Fruit fly (Drosophila melanogaster) whole organism, embryonic: Measurements from ENCODE around the gene Cln7.

Experiments
- Adf1 ChIP-seq: fragments of 200-800 bp; sonication (Bioruptor generic); IDR thresholded peaks from 2 replicates; pipeline ENCODE4 v1.3.6; 2022; ENCODE audit warnings: missing biosample characterization, missing genetic modification characterization
- CG10209 ChIP-seq: fragments of 200-800 bp; sonication (Bioruptor generic); optimal IDR thresholded peaks from 3 replicates; lab custom pipeline; 2017; ENCODE audit warnings: missing biosample characterization, mild to moderate bottlenecking, missing genetic modification characterization, missing genetic modification reagents
- CG12155 ChIP-seq: fragments of 200-800 bp; sonication (Bioruptor generic); optimal IDR thresholded peaks from 3 replicates; lab custom pipeline; 2016; ENCODE audit warnings: missing biosample characterization, missing genetic modification characterization
- CG12299 ChIP-seq: fragments of 200-800 bp; sonication (Bioruptor generic); optimal IDR thresholded peaks from 2 replicates; lab custom pipeline; 2018; ENCODE audit warnings: missing biosample characterization, mild to moderate bottlenecking, missing genetic modification characterization
- CG14014 ChIP-seq: fragments of 200-800 bp; sonication (Bioruptor generic); IDR thresholded peaks from 2 replicates; pipeline ENCODE4 v1.3.6; 2022; ENCODE audit warnings: missing biosample characterization, missing genetic modification characterization
- CG14710 ChIP-seq: fragments of 200-800 bp; sonication (Bioruptor generic); optimal IDR thresholded peaks from 3 replicates; lab custom pipeline; 2019; ENCODE audit warnings: missing biosample characterization, mild to moderate bottlenecking, missing genetic modification characterization, moderate library complexity
- CG16863 ChIP-seq: fragments of 200-800 bp; sonication (Bioruptor generic); optimal IDR thresholded peaks from 3 replicates; lab custom pipeline; 2016; ENCODE audit warnings: missing biosample characterization, missing genetic modification characterization
- CG18599 ChIP-seq: fragments of 200-800 bp; sonication (Bioruptor generic); optimal IDR thresholded peaks from 3 replicates; lab custom pipeline; 2017; ENCODE audit warnings: missing biosample characterization, missing genetic modification characterization, mild to moderate bottlenecking, moderate library complexity, missing genetic modification reagents
- CG18764 ChIP-seq: fragments of 200-800 bp; sonication (Bioruptor generic); optimal IDR thresholded peaks from 3 replicates; lab custom pipeline; 2016; ENCODE audit warnings: missing biosample characterization, missing genetic modification characterization
- CG30431 ChIP-seq: fragments of 200-800 bp; sonication (Bioruptor generic); optimal IDR thresholded peaks from 2 replicates; lab custom pipeline; 2017; ENCODE audit warnings: missing biosample characterization, missing genetic modification characterization
- CG3163 ChIP-seq: fragments of 200-800 bp; sonication (Bioruptor generic); optimal IDR thresholded peaks from 3 replicates; lab custom pipeline; 2016; ENCODE audit warnings: missing biosample characterization, missing genetic modification characterization
- CG33557 ChIP-seq: fragments of 200-800 bp; sonication (Bioruptor generic); optimal IDR thresholded peaks from 2 replicates; lab custom pipeline; 2019; ENCODE audit warnings: missing biosample characterization, mild to moderate bottlenecking, missing genetic modification characterization, moderate library complexity
- CG34224 ChIP-seq: fragments of 200-800 bp; sonication (Bioruptor generic); IDR thresholded peaks from 3 replicates; pipeline ENCODE4 v1.3.6; 2022; ENCODE audit warnings: missing biosample characterization, missing genetic modification characterization; ENCODE audit not compliant: partially characterized antibody
- CG34376 ChIP-seq: fragments of 200-800 bp; sonication (Bioruptor generic); optimal IDR thresholded peaks from 2 replicates; lab custom pipeline; 2018; ENCODE audit warnings: missing biosample characterization, mild to moderate bottlenecking, missing genetic modification characterization
- CG3838 ChIP-seq: fragments of 200-800 bp; sonication (Bioruptor generic); optimal IDR thresholded peaks from 3 replicates; lab custom pipeline; 2016; ENCODE audit warnings: missing biosample characterization, missing genetic modification characterization
- CG42726 ChIP-seq: fragments of 200-800 bp; sonication (Bioruptor generic); IDR thresholded peaks from 2 replicates; pipeline ENCODE4 v1.3.6; 2022; ENCODE audit warnings: missing biosample characterization, missing genetic modification characterization; ENCODE audit not compliant: partially characterized antibody
- CG6683 ChIP-seq: fragments of 200-800 bp; sonication (Bioruptor generic); optimal IDR thresholded peaks from 2 replicates; lab custom pipeline; 2017; ENCODE audit warnings: missing biosample characterization, mild to moderate bottlenecking, missing genetic modification characterization, missing genetic modification reagents
- CG7357 ChIP-seq: fragments of 200-800 bp; sonication (Bioruptor generic); IDR thresholded peaks from 3 replicates; pipeline ENCODE4 v1.3.6; 2022; ENCODE audit warnings: missing biosample characterization, missing genetic modification characterization
- CG8359 ChIP-seq: fragments of 200-800 bp; sonication (Bioruptor generic); optimal IDR thresholded peaks from 2 replicates; lab custom pipeline; 2017; ENCODE audit warnings: missing biosample characterization, mild to moderate bottlenecking, missing genetic modification characterization, borderline replicate concordance
- CG8924 ChIP-seq: fragments of 200-800 bp; optimal IDR thresholded peaks from 3 replicates; lab custom pipeline; 2019; ENCODE audit warnings: missing biosample characterization, mild to moderate bottlenecking, missing genetic modification characterization, moderate library complexity
- CG9876 ChIP-seq: fragments of 200-800 bp; sonication (Bioruptor generic); optimal IDR thresholded peaks from 2 replicates; lab custom pipeline; 2016; ENCODE audit warnings: missing biosample characterization, missing genetic modification characterization
- Dll ChIP-seq: fragments of 200-800 bp; sonication (Bioruptor generic); IDR thresholded peaks from 4 replicates; pipeline ENCODE4 v1.3.6; 2022; ENCODE audit warnings: missing biosample characterization, missing genetic modification characterization; ENCODE audit not compliant: partially characterized antibody
- Doc2 ChIP-seq: fragments of 200-800 bp; sonication (Bioruptor generic); IDR thresholded peaks from 2 replicates; pipeline ENCODE4 v1.3.6; 2022; ENCODE audit warnings: missing biosample characterization, missing genetic modification characterization
- ERR ChIP-seq: fragments of 200-800 bp; sonication (Bioruptor generic); optimal IDR thresholded peaks from 2 replicates; lab custom pipeline; 2016; ENCODE audit warnings: missing biosample characterization, missing genetic modification characterization
- Fer2 ChIP-seq: fragments of 200-800 bp; sonication (Bioruptor generic); optimal IDR thresholded peaks from 2 replicates; lab custom pipeline; 2018; ENCODE audit warnings: missing biosample characterization, mild to moderate bottlenecking, missing genetic modification characterization, moderate library complexity
- HmgD ChIP-seq: fragments of 200-800 bp; sonication (Bioruptor generic); optimal IDR thresholded peaks from 3 replicates; lab custom pipeline; 2016; ENCODE audit warnings: missing biosample characterization, missing genetic modification characterization
- Lhr ChIP-seq: fragments of 200-800 bp; sonication (Bioruptor generic); optimal IDR thresholded peaks from 3 replicates; lab custom pipeline; 2017; ENCODE audit warnings: mild to moderate bottlenecking, missing biosample characterization, missing genetic modification reagents, missing genetic modification characterization
- MESR4 ChIP-seq: fragments of 200-800 bp; sonication (Bioruptor generic); optimal IDR thresholded peaks from 2 replicates; lab custom pipeline; 2018; ENCODE audit warnings: missing biosample characterization, mild to moderate bottlenecking, missing genetic modification characterization, moderate library complexity
- Nf-YA ChIP-seq: fragments of 200-800 bp; sonication (Bioruptor generic); IDR thresholded peaks from 2 replicates; pipeline ENCODE4 v1.3.6; 2022; ENCODE audit warnings: missing biosample characterization, missing genetic modification characterization
- Nf-YB ChIP-seq: fragments of 200-800 bp; sonication (Bioruptor generic); optimal IDR thresholded peaks from 3 replicates; lab custom pipeline; 2019; ENCODE audit warnings: missing biosample characterization, mild to moderate bottlenecking, missing genetic modification characterization, moderate library complexity
- Nf-YC ChIP-seq: fragments of 200-800 bp; optimal IDR thresholded peaks from 3 replicates; lab custom pipeline; 2019; ENCODE audit warnings: missing biosample characterization, mild to moderate bottlenecking, missing genetic modification characterization, moderate library complexity
- Oaz ChIP-seq: fragments of 200-800 bp; sonication (Bioruptor generic); IDR thresholded peaks from 2 replicates; pipeline ENCODE4 v1.3.6; 2022; ENCODE audit warnings: missing biosample characterization, missing genetic modification characterization
- aop ChIP-seq: fragments of 200-800 bp; sonication (Bioruptor generic); IDR thresholded peaks from 2 replicates; pipeline ENCODE4 v1.3.6; 2022; ENCODE audit warnings: missing biosample characterization, missing genetic modification characterization
- cwo ChIP-seq: fragments of 200-800 bp; sonication (Bioruptor generic); optimal IDR thresholded peaks from 3 replicates; lab custom pipeline; 2017; ENCODE audit warnings: missing biosample characterization, missing genetic modification characterization, mild to moderate bottlenecking, moderate library complexity, missing genetic modification reagents
- dan ChIP-seq: fragments of 200-800 bp; sonication (Bioruptor generic); IDR thresholded peaks from 2 replicates; pipeline ENCODE4 v1.3.6; 2022; ENCODE audit warnings: missing biosample characterization, missing genetic modification characterization
- gce ChIP-seq: fragments of 200-800 bp; sonication (Bioruptor generic); IDR thresholded peaks from 3 replicates; pipeline ENCODE4 v1.3.6; 2022; ENCODE audit warnings: missing biosample characterization, missing genetic modification characterization
- her ChIP-seq: fragments of 200-800 bp; sonication (Bioruptor generic); optimal IDR thresholded peaks from 2 replicates; lab custom pipeline; 2016; ENCODE audit warnings: missing biosample characterization, missing genetic modification characterization
- kni ChIP-seq: fragments of 200-800 bp; sonication (Bioruptor generic); optimal IDR thresholded peaks from 3 replicates; lab custom pipeline; 2017; ENCODE audit warnings: mild to moderate bottlenecking, missing biosample characterization, missing genetic modification reagents, missing genetic modification characterization
- org-1 ChIP-seq: fragments of 200-800 bp; sonication (Bioruptor generic); optimal IDR thresholded peaks from 2 replicates; lab custom pipeline; 2017; ENCODE audit warnings: missing biosample characterization, missing genetic modification characterization
- peb ChIP-seq: fragments of 200-800 bp; sonication (Bioruptor generic); IDR thresholded peaks from 2 replicates; pipeline ENCODE4 v1.3.6; 2022; ENCODE audit warnings: missing biosample characterization, missing genetic modification characterization
- pnt ChIP-seq: fragments of 200-800 bp; sonication (Bioruptor generic); optimal IDR thresholded peaks from 3 replicates; lab custom pipeline; 2016; ENCODE audit warnings: missing biosample characterization, missing genetic modification characterization
- pros ChIP-seq: fragments of 200-800 bp; sonication (Bioruptor generic); optimal IDR thresholded peaks from 3 replicates; lab custom pipeline; 2019; ENCODE audit warnings: missing biosample characterization, mild to moderate bottlenecking, missing genetic modification characterization, moderate library complexity
- sens ChIP-seq: fragments of 200-800 bp; sonication (Bioruptor generic); peaks from one replicate; lab custom pipeline; 2016; ENCODE audit warnings: missing biosample characterization, missing genetic modification characterization
- seq ChIP-seq: fragments of 200-800 bp; sonication (Bioruptor generic); IDR thresholded peaks from 2 replicates; pipeline ENCODE4 v1.3.6; 2022; ENCODE audit warnings: missing biosample characterization, missing genetic modification characterization
- slou ChIP-seq: fragments of 200-800 bp; sonication (Bioruptor generic); optimal IDR thresholded peaks from 3 replicates; lab custom pipeline; 2016; ENCODE audit warnings: missing biosample characterization, missing genetic modification characterization
- sqz ChIP-seq: fragments of 200-800 bp; sonication (Bioruptor generic); optimal IDR thresholded peaks from 3 replicates; lab custom pipeline; 2018; ENCODE audit warnings: missing biosample characterization, mild to moderate bottlenecking, missing genetic modification characterization
- zen2 ChIP-seq: fragments of 200-800 bp; sonication (Bioruptor generic); IDR thresholded peaks from 3 replicates; pipeline ENCODE4 v1.3.6; 2022; ENCODE audit warnings: missing biosample characterization, missing genetic modification characterization; ENCODE audit not compliant: partially characterized antibody

The Cln7 gene

dm6 chr3L:7367798-7368678 lies 23.1 kb upstream of the Cln7 start (continued):
- no peak for TF ChIP-seq gce (GFP tag; lab: Robert Waterston, UW)
- no peak for TF ChIP-seq CG9876 (GFP tag; lab: Kevin White, UChicago)
- peak; percentile 24; the same call in 1 of the 2 replicates for TF ChIP-seq CG14014
- peak; percentile 19 for TF ChIP-seq org-1 (GFP tag; lab: Kevin White, UChicago)
- no peak for TF ChIP-seq Oaz
- TF ChIP-seq her (GFP tag; lab: Kevin White, UChicago): no peak
- no peak for TF ChIP-seq slou
- no peak for TF ChIP-seq CG3838 (GFP tag; lab: Kevin White, UChicago)

DNA sequence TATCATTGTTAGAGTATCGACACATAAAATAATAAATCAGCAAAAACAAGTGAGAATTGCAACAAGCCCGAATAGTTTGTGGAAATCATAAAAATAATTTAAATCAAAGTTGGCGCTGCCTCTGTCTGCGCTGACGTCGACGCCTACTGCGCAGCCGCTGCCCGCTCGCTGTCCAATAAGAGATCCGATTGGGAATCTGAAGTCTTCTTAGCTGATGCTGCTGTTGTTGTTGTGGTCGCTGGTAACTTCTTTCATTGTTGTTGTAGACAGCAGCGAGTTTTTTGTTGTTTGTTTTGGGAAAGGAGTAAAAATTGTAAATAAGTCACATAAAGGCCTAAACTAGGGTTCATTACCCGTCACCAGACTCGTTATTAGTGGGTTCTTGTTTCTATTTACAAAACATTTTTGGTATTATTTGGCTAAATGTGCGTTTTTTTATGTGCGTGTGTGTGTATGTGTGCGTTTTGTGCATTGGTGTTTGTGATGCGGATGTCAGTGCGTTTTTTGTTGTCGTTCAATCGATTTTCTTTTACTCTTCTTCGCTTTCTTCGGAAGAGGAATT lies 19.8 kb upstream of the Cln7 start:
- TF ChIP-seq CG12299 (tag; lab: Kevin White, UChicago): no peak
- no peak for TF ChIP-seq CG34224 (GFP tag; lab: Robert Waterston, UW)
- TF ChIP-seq HmgD (GFP tag; lab: Kevin White, UChicago): no peak
- no peak for TF ChIP-seq CG16863
- no peak for TF ChIP-seq CG42726
- TF ChIP-seq Dll (GFP tag; lab: Robert Waterston, UW): no peak
- TF ChIP-seq zen2 (GFP tag; lab: Robert Waterston, UW): no peak
- TF ChIP-seq sqz (GFP tag; lab: Kevin White, UChicago): peak; percentile 4
- no peak for TF ChIP-seq CG3163 (GFP tag; lab: Kevin White, UChicago)
- TF ChIP-seq aop (GFP tag; lab: Robert Waterston, UW): peak; percentile 3; the same call in 1 of the 2 replicates
- no peak for TF ChIP-seq CG30431 (GFP tag; lab: Kevin White, UChicago)
- TF ChIP-seq CG34376: no peak
- TF ChIP-seq CG12155 (GFP tag; lab: Kevin White, UChicago): no peak
- peak; percentile 43 for TF ChIP-seq Nf-YB
- no peak for TF ChIP-seq CG7357 (GFP tag; lab: Robert Waterston, UW)
- TF ChIP-seq CG18599: no peak
- no peak for TF ChIP-seq seq (GFP tag; lab: Robert Waterston, UW)
- no peak for TF ChIP-seq kni (GFP tag; lab: Kevin White, UChicago)
- no peak for TF ChIP-seq cwo (GFP tag; lab: Kevin White, UChicago)
- peak; percentile 61 for TF ChIP-seq sens (GFP tag; lab: Kevin White, UChicago)
- no peak for TF ChIP-seq Doc2
- no peak for TF ChIP-seq CG6683 (GFP tag; lab: Kevin White, UChicago)
- no peak for TF ChIP-seq CG10209 (GFP tag; lab: Kevin White, UChicago)
- TF ChIP-seq pros (GFP tag; lab: Kevin White, UChicago): peak; percentile 35
- TF ChIP-seq Adf1 (GFP tag; lab: Robert Waterston, UW): peak; percentile 85
- TF ChIP-seq CG8924 (tag; lab: Kevin White, UChicago): peak; percentile 14
- TF ChIP-seq MESR4 (GFP tag; lab: Kevin White, UChicago): no peak
- TF ChIP-seq ERR (GFP tag; lab: Kevin White, UChicago): no peak
- TF ChIP-seq Nf-YA: no peak
- no peak for TF ChIP-seq dan (GFP tag; lab: Robert Waterston, UW)
- TF ChIP-seq Nf-YC: peak; percentile 47
- no peak for TF ChIP-seq CG18764 (GFP tag; lab: Kevin White, UChicago)
- no peak for TF ChIP-seq Lhr (GFP tag; lab: Kevin White, UChicago)
- no peak for TF ChIP-seq Fer2 (tag; lab: Kevin White, UChicago)
- TF ChIP-seq pnt: no peak
- no peak for TF ChIP-seq peb (GFP tag; lab: Robert Waterston, UW)
- TF ChIP-seq CG8359 (GFP tag; lab: Kevin White, UChicago): no peak
- peak; percentile 24 for TF ChIP-seq CG33557 (GFP tag; lab: Kevin White, UChicago)
- no peak for TF ChIP-seq CG14710 (tag; lab: Kevin White, UChicago)
